Worm (Caenorhabditis elegans) whole organism, L4/young adult: ENCODE results near the gene C03F11.2.

Source experiments
- W03F9.2 ChIP-seq: fragments of 150-350 bp; optimal IDR thresholded peaks from 2 replicates; lab custom pipeline; 2014; ENCODE audit warnings: missing biosample characterization, missing genetic modification characterization
- dao-5 ChIP-seq: sonication (generic microtip); optimal IDR thresholded peaks from 2 replicates; lab custom pipeline; 2016; ENCODE audit warnings: missing genotype, missing genetic modification characterization, moderate library complexity, missing compliant biosample characterization
- him-1 ChIP-seq: sonication (generic microtip); optimal IDR thresholded peaks from 2 replicates; lab custom pipeline; 2016; ENCODE audit warnings: missing genotype, missing genetic modification reagents, missing genetic modification characterization, missing compliant biosample characterization

- no peak for TF ChIP-seq W03F9.2 (tag; lab: Kevin White, UChicago)
- no peak for TF ChIP-seq him-1
- no peak for TF ChIP-seq dao-5 (tag; lab: Kevin White, UChicago)
Measured at ce11 chrX:5433912-5434311, 36.7 kb upstream of the C03F11.2 start.
